Fruit fly (Drosophila melanogaster): ENCODE measurements around the gene Top1.

Gene Top1

dm6 chrX:15344473-15345331 lies 25.4 kb downstream of the Top1 start, which contains the start of the genes CG12608 and Prp5 (continued):
- TF ChIP-seq CG4730 (GFP tag; IDR thresholded peaks at IDR 0.05) (no peak), Doc3 (GFP tag; IDR thresholded peaks at IDR 0.05; ENCODE audit: partially characterized antibody) (peak; percentile 52; the same call in 2 of the 3 replicates), CG11695 (GFP tag; IDR thresholded peaks at IDR 0.05) (no peak), CG2116 (GFP tag; optimal IDR thresholded peaks at IDR 0.05) (peak; percentile 89), unpg (GFP tag; optimal IDR thresholded peaks at IDR 0.05) (no peak), B-H1 (GFP tag; IDR thresholded peaks at IDR 0.05) (no peak), CG1832 (GFP tag; optimal IDR thresholded peaks at IDR 0.05) (no peak), Hr51 (GFP tag; optimal IDR thresholded peaks at IDR 0.05) (no peak), ara (GFP tag; IDR thresholded peaks at IDR 0.05) (no peak), CG17186 (GFP tag; optimal IDR thresholded peaks at IDR 0.05) (no peak), CG9932 (GFP tag; IDR thresholded peaks at IDR 0.05) (peak; percentile 53), Dll (GFP tag; IDR thresholded peaks at IDR 0.05; ENCODE audit: partially characterized antibody) (peak; percentile 69; the same call in 3 of the 4 replicates), sisA (GFP tag; IDR thresholded peaks at IDR 0.05) (no peak), Med (GFP tag) (peak; percentile 62), Hand (GFP tag; optimal IDR thresholded peaks at IDR 0.05) (no peak), CG17361 (GFP tag; IDR thresholded peaks at IDR 0.05) (peak; percentile 55; the same call in 2 of the 3 replicates), Sry-β (GFP tag; optimal IDR thresholded peaks at IDR 0.05) (peak; percentile 57), fd64A (GFP tag; optimal IDR thresholded peaks at IDR 0.05) (no peak), BEAF-32 (GFP tag; optimal IDR thresholded peaks at IDR 0.05) (peak; percentile 68), CG3407 (GFP tag; optimal IDR thresholded peaks at IDR 0.05) (no peak), CG6272 (GFP tag; IDR thresholded peaks at IDR 0.05) (no peak), Hr39 (optimal IDR thresholded peaks at IDR 0.05) (no peak), CG18262 (tag; optimal IDR thresholded peaks at IDR 0.05) (peak; percentile 9), bigmax (GFP tag; optimal IDR thresholded peaks at IDR 0.05) (no peak), CG4617 (GFP tag; optimal IDR thresholded peaks at IDR 0.05; ENCODE audit: borderline replicate concordance) (peak; percentile 30), HLH4C (GFP tag; IDR thresholded peaks at IDR 0.05; ENCODE audit: partially characterized antibody) (peak; percentile 40), chinmo (GFP tag; IDR thresholded peaks at IDR 0.05; ENCODE audit: partially characterized antibody) (0 out of 4 replicates have a peak, but pooled peaks have one; percentile 41), fd96Cb (tag; optimal IDR thresholded peaks at IDR 0.05) (no peak), nerfin-2 (GFP tag; IDR thresholded peaks at IDR 0.05; ENCODE audit: partially characterized antibody) (peak; percentile 47), Scr (GFP tag; IDR thresholded peaks at IDR 0.05; ENCODE audit: partially characterized antibody) (peak; percentile 68), sug (tag; optimal IDR thresholded peaks at IDR 0.05) (no peak), sqz (GFP tag; optimal IDR thresholded peaks at IDR 0.05) (no peak)

- TF ChIP-seq ERR (GFP tag; optimal IDR thresholded peaks at IDR 0.05): no peak
- peak; percentile 54 for TF ChIP-seq Med (GFP tag)
Observed at dm6 chrX:15352692-15353091, 33.4 kb downstream of the Top1 start.

dm6 chrX:15353654-15354053 lies 34.4 kb downstream of the Top1 start:
- TF ChIP-seq CTCF (GFP tag; optimal IDR thresholded peaks at IDR 0.05): peak; percentile 89
- TF ChIP-seq Dip2 (GFP tag; IDR thresholded peaks at IDR 0.05): peak; percentile 87
- peak; percentile 10 for TF ChIP-seq Med (GFP tag)
- no peak for TF ChIP-seq CG9609 (GFP tag; optimal IDR thresholded peaks at IDR 0.05)
- no peak for TF ChIP-seq Meics (GFP tag; optimal IDR thresholded peaks at IDR 0.05)
- peak; percentile 33 for TF ChIP-seq CG15696 (tag; optimal IDR thresholded peaks at IDR 0.05)
